Fruit fly (Drosophila melanogaster) whole organism, embryonic: ENCODE results near the gene CG14839.

Source experiments
- Bdp1 ChIP-seq: fragments of 200-800 bp; sonication (Bioruptor generic); optimal IDR thresholded peaks from 3 replicates; lab custom pipeline; 2016; ENCODE audit warnings: missing biosample characterization, missing genetic modification characterization
- Bgb ChIP-seq: fragments of 200-800 bp; sonication (Bioruptor generic); IDR thresholded peaks from 2 replicates; pipeline ENCODE4 v1.3.6; 2022; ENCODE audit warnings: missing biosample characterization, missing genetic modification characterization; ENCODE audit not compliant: partially characterized antibody
- CG1024 ChIP-seq: fragments of 200-800 bp; sonication (Bioruptor generic); IDR thresholded peaks from 2 replicates; pipeline ENCODE4 v1.3.6; 2022; ENCODE audit warnings: missing biosample characterization, missing genetic modification characterization
- CG11695 ChIP-seq: fragments of 200-800 bp; sonication (Bioruptor generic); IDR thresholded peaks from 3 replicates; pipeline ENCODE4 v1.3.6; 2022; ENCODE audit warnings: missing biosample characterization, missing genetic modification characterization
- CG12155 ChIP-seq: fragments of 200-800 bp; sonication (Bioruptor generic); optimal IDR thresholded peaks from 3 replicates; lab custom pipeline; 2016; ENCODE audit warnings: missing biosample characterization, missing genetic modification characterization
- CG13624 ChIP-seq: fragments of 200-800 bp; sonication (Bioruptor generic); optimal IDR thresholded peaks from 2 replicates; lab custom pipeline; 2016; ENCODE audit warnings: missing biosample characterization, missing genetic modification characterization
- CG15601 ChIP-seq: fragments of 200-800 bp; sonication (Bioruptor generic); optimal IDR thresholded peaks from 3 replicates; lab custom pipeline; 2019; ENCODE audit warnings: missing biosample characterization, mild to moderate bottlenecking, missing genetic modification characterization, moderate library complexity
- CG16863 ChIP-seq: fragments of 200-800 bp; sonication (Bioruptor generic); optimal IDR thresholded peaks from 3 replicates; lab custom pipeline; 2016; ENCODE audit warnings: missing biosample characterization, missing genetic modification characterization
- CG2120 ChIP-seq: fragments of 200-800 bp; sonication (Bioruptor generic); optimal IDR thresholded peaks from 3 replicates; lab custom pipeline; 2016; ENCODE audit warnings: missing biosample characterization, missing genetic modification characterization
- CG3065 ChIP-seq: fragments of 200-800 bp; sonication (Bioruptor generic); optimal IDR thresholded peaks from 2 replicates; lab custom pipeline; 2016; ENCODE audit warnings: missing biosample characterization, missing genetic modification characterization
- CG31388 ChIP-seq: fragments of 200-800 bp; sonication (Bioruptor generic); optimal IDR thresholded peaks from 2 replicates; lab custom pipeline; 2016; ENCODE audit warnings: missing biosample characterization, missing genetic modification characterization
- CG34422 ChIP-seq: fragments of 200-800 bp; sonication (Bioruptor generic); IDR thresholded peaks from 3 replicates; pipeline ENCODE4 v1.3.6; 2022; ENCODE audit warnings: missing biosample characterization, missing genetic modification characterization
- CG6854 ChIP-seq: fragments of 200-800 bp; sonication (Bioruptor generic); optimal IDR thresholded peaks from 3 replicates; lab custom pipeline; 2017; ENCODE audit warnings: missing biosample characterization, mild to moderate bottlenecking, missing genetic modification characterization
- CG7928 ChIP-seq: fragments of 200-800 bp; sonication (Bioruptor generic); optimal IDR thresholded peaks from 2 replicates; lab custom pipeline; 2017; ENCODE audit warnings: missing biosample characterization, mild to moderate bottlenecking, missing genetic modification characterization
- CG8281 ChIP-seq: fragments of 200-800 bp; sonication (Bioruptor generic); optimal IDR thresholded peaks from 2 replicates; lab custom pipeline; 2018; ENCODE audit warnings: missing biosample characterization, mild to moderate bottlenecking, missing genetic modification characterization, moderate library complexity
- CG9727 ChIP-seq: fragments of 200-800 bp; sonication (Bioruptor generic); optimal IDR thresholded peaks from 3 replicates; lab custom pipeline; 2017; ENCODE audit warnings: missing biosample characterization, mild to moderate bottlenecking, missing genetic modification characterization
- CG9797 ChIP-seq: fragments of 200-800 bp; sonication (Bioruptor generic); optimal IDR thresholded peaks from 3 replicates; lab custom pipeline; 2018; ENCODE audit warnings: missing biosample characterization, mild to moderate bottlenecking, missing genetic modification characterization
- CG9932 ChIP-seq: fragments of 200-800 bp; sonication (Bioruptor generic); IDR thresholded peaks from 2 replicates; pipeline ENCODE4 v1.3.6; 2022; ENCODE audit warnings: missing biosample characterization, missing genetic modification characterization
- D19B ChIP-seq: fragments of 200-800 bp; sonication (Bioruptor generic); optimal IDR thresholded peaks from 2 replicates; lab custom pipeline; 2017; ENCODE audit warnings: missing biosample characterization, mild to moderate bottlenecking, missing genetic modification characterization
- Dref ChIP-seq: fragments of 200-800 bp; sonication (Bioruptor generic); IDR thresholded peaks from 2 replicates; pipeline ENCODE4 v1.3.6; 2022; ENCODE audit warnings: missing biosample characterization, missing genetic modification characterization
- Elba2 ChIP-seq: fragments of 200-800 bp; sonication (Bioruptor generic); optimal IDR thresholded peaks from 3 replicates; lab custom pipeline; 2016; ENCODE audit warnings: missing biosample characterization, missing genetic modification characterization
- Ets65A ChIP-seq: fragments of 200-800 bp; sonication (Bioruptor generic); peaks from one replicate; lab custom pipeline; 2016; ENCODE audit warnings: missing biosample characterization, missing genetic modification characterization
- GATAe ChIP-seq: fragments of 200-800 bp; sonication (Bioruptor generic); conservative IDR thresholded peaks from 2 replicates; pipeline ENCODE4 v1.3.6; 2022; ENCODE audit warnings: missing biosample characterization, missing genetic modification characterization
- Mad ChIP-seq: fragments of 200-800 bp; sonication (Bioruptor generic); optimal IDR thresholded peaks from 2 replicates; lab custom pipeline; 2016; ENCODE audit warnings: missing biosample characterization, missing genetic modification characterization
- Med ChIP-seq: fragments of 200-800 bp; sonication (Bioruptor generic); peaks from one replicate; lab custom pipeline; 2016; ENCODE audit warnings: missing biosample characterization, missing genetic modification characterization, mild to moderate bottlenecking, inconsistent platforms, moderate library complexity
- NC2α ChIP-seq: fragments of 200-800 bp; sonication (Bioruptor generic); optimal IDR thresholded peaks from 2 replicates; lab custom pipeline; 2016; ENCODE audit warnings: missing biosample characterization, missing genetic modification characterization
- Rfx ChIP-seq: fragments of 200-800 bp; sonication (Bioruptor generic); IDR thresholded peaks from 2 replicates; pipeline ENCODE4 v1.3.6; 2022; ENCODE audit warnings: missing biosample characterization, missing genetic modification characterization
- al ChIP-seq: fragments of 200-800 bp; sonication (Bioruptor generic); IDR thresholded peaks from 2 replicates; pipeline ENCODE4 v1.3.6; 2022; ENCODE audit warnings: missing biosample characterization, missing genetic modification characterization
- ash1 ChIP-seq: fragments of 200-800 bp; sonication (Bioruptor generic); optimal IDR thresholded peaks from 2 replicates; lab custom pipeline; 2018; ENCODE audit warnings: missing biosample characterization, mild to moderate bottlenecking, missing genetic modification characterization
- cg ChIP-seq: fragments of 200-800 bp; sonication (Bioruptor generic); optimal IDR thresholded peaks from 3 replicates; lab custom pipeline; 2019; ENCODE audit warnings: missing biosample characterization, mild to moderate bottlenecking, missing genetic modification characterization, moderate library complexity
- eyg ChIP-seq: fragments of 200-800 bp; sonication (Bioruptor generic); optimal IDR thresholded peaks from 3 replicates; lab custom pipeline; 2016; ENCODE audit warnings: missing biosample characterization, missing genetic modification characterization
- fd102C ChIP-seq: fragments of 200-800 bp; sonication (Bioruptor generic); optimal IDR thresholded peaks from 2 replicates; lab custom pipeline; 2018; ENCODE audit warnings: missing biosample characterization, mild to moderate bottlenecking, missing genetic modification characterization, moderate library complexity
- insv ChIP-seq, 2 experiments: fragments of 200-800 bp; sonication (Bioruptor generic); optimal IDR thresholded peaks; 3 replicates each; lab custom pipeline; 2016 to 2018; ENCODE audit warnings: missing biosample characterization in 2 of 2, missing genetic modification characterization in 2 of 2
- klu ChIP-seq: fragments of 200-800 bp; sonication (Bioruptor generic); IDR thresholded peaks from 2 replicates; pipeline ENCODE4 v1.3.6; 2022; ENCODE audit warnings: missing biosample characterization, missing genetic modification characterization
- lola ChIP-seq, 3 experiments: fragments of >200 bp in 2 of 3; fragments of 200-800 bp in 1 of 3; sonication (Bioruptor generic) in 1 of 3; optimal IDR thresholded peaks; 2 replicates each; lab custom pipeline; 2017 to 2019; ENCODE audit warnings: missing biosample characterization in 3 of 3, missing genetic modification characterization in 3 of 3, mild to moderate bottlenecking in 1 of 3, moderate library complexity in 1 of 3
- maf-S ChIP-seq: fragments of 200-800 bp; sonication (Bioruptor generic); optimal IDR thresholded peaks from 2 replicates; lab custom pipeline; 2016; ENCODE audit warnings: missing biosample characterization, missing genetic modification characterization
- peb ChIP-seq: fragments of 200-800 bp; sonication (Bioruptor generic); IDR thresholded peaks from 2 replicates; pipeline ENCODE4 v1.3.6; 2022; ENCODE audit warnings: missing biosample characterization, missing genetic modification characterization
- schlank ChIP-seq: fragments of 200-800 bp; sonication (Bioruptor generic); optimal IDR thresholded peaks from 2 replicates; lab custom pipeline; 2018; ENCODE audit warnings: missing biosample characterization, mild to moderate bottlenecking, missing genetic modification characterization
- sens-2 ChIP-seq: fragments of 200-800 bp; sonication (Bioruptor generic); IDR thresholded peaks from 2 replicates; pipeline ENCODE4 v1.3.6; 2022; ENCODE audit warnings: missing biosample characterization, missing genetic modification characterization
- slbo ChIP-seq: fragments of 200-800 bp; sonication (Bioruptor generic); IDR thresholded peaks from 2 replicates; pipeline ENCODE4 v1.3.6; 2022; ENCODE audit warnings: missing biosample characterization, missing genetic modification characterization
- tll ChIP-seq, 2 experiments: fragments of 200-800 bp in 1 of 2; fragments of >200 bp in 1 of 2; sonication (Bioruptor generic) in 1 of 2; optimal IDR thresholded peaks; 2 replicates each; lab custom pipeline; 2017 to 2019; ENCODE audit warnings: missing biosample characterization in 2 of 2, missing genetic modification characterization in 2 of 2, mild to moderate bottlenecking in 1 of 2, moderate library complexity in 1 of 2
- unpg ChIP-seq: fragments of 200-800 bp; sonication (Bioruptor generic); optimal IDR thresholded peaks from 3 replicates; lab custom pipeline; 2018; ENCODE audit warnings: missing biosample characterization, mild to moderate bottlenecking, missing genetic modification characterization, moderate library complexity
- wor ChIP-seq: fragments of 200-800 bp; sonication (Bioruptor generic); IDR thresholded peaks from 2 replicates; pipeline ENCODE4 v1.3.6; 2022; ENCODE audit warnings: missing biosample characterization, missing genetic modification characterization

The CG14839 gene

DNA sequence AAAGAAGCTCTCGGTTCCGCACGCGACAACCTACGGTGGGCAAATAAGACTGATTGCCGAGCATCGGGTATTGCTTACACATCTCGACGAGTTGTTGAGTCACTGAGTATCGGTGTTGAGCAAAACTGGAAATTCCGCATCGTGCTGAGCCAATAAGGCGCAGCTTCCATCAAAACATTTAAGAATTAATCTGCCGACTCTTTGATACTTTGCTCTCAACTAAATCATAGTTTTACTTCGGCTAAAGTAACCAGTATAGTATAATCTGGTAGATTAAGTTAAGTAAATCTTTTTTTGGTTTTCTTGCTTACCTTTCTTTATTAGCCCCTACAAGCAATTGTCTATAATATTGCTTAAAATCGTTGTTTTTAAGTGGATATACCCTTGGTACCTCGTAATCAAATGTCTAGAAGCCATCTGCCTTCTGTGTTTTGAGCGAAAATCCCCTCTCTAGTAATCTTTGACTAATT lies 38.0 kb upstream of the CG14839 start, which contains the start of gene Sp212:
Gene Sp212 (minus strand): TSS at position 51 of the 470 bp plus-strand sequence.
- TF ChIP-seq Rfx (GFP tag; lab: Robert Waterston, UW) (peak; percentile 43; the same call in 1 of the 2 replicates), Bdp1 (GFP tag; lab: Kevin White, UChicago) (no peak), fd102C (GFP tag; lab: Kevin White, UChicago) (no peak), CG2120 (GFP tag; lab: Kevin White, UChicago) (peak; percentile 55), CG16863 (GFP tag; lab: Kevin White, UChicago) (no peak), slbo (GFP tag; lab: Robert Waterston, UW) (peak; percentile 32; the same call in 1 of the 2 replicates), CG9932 (peak; percentile 45; the same call in 1 of the 2 replicates), Ets65A (GFP tag; lab: Kevin White, UChicago) (peak; percentile 49), D19B (GFP tag; lab: Kevin White, UChicago) (peak; percentile 94)

DNA sequence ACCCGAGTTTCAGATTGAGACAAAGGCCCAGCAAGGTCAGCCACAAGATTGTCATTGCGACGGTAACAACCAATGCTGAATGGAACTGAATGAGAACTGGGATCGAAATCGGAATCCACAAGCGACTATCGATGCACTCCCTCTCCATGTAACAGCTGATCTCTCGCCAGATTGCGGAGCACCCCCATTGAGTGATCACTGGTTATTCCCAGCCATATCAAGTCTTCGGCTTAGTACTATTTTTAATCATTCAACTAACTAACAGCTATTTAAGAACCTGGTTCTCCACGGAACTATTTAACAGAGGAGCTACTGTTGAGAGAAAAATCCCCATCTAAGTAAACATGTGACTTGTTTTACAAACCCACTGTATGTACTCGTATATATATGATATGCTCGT lies 35.5 kb upstream of the CG14839 start, which contains the start of gene CG9631:
Gene CG9631 (minus strand): TSS at position 101 of the 400 bp plus-strand sequence.
- TF ChIP-seq Ets65A (GFP tag; lab: Kevin White, UChicago) (peak; percentile 6), CG9727 (no peak)
- TF ChIP-seq, all 482 proteins: peak for 1

DNA sequence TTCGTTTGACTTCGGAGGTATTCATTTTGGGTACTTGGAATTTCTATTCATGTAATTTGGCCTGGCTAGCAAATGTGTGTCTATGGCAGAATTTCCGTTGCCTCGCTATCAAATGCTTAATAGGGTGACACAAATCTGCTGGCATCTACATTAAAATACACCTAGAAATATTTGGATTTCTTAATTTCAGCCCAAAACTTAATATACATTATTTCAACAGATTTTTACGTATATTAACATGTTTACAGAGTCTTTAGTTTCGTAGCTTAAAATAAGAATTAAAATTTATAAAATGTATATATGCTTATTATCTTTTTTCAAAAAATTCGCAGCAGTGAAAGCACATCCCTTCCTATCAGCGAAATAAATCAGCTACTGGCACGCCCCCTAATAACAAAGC lies 33.1 kb upstream of the CG14839 start, which contains the start of gene CG9624:
Gene CG9624 (minus strand): TSS at position 101 of the 400 bp plus-strand sequence.
- TF ChIP-seq CG12155 (GFP tag; lab: Kevin White, UChicago) = no peak
- no peak for TF ChIP-seq CG7928 (GFP tag; lab: Kevin White, UChicago)
- no peak for TF ChIP-seq CG9797
- TF ChIP-seq CG1024 (GFP tag; lab: Robert Waterston, UW) = no peak
- TF ChIP-seq CG15601 (tag; lab: Kevin White, UChicago) = no peak
- TF ChIP-seq CG13624 (GFP tag; lab: Kevin White, UChicago) = no peak
- TF ChIP-seq klu = no peak
- no peak for TF ChIP-seq wor (GFP tag; lab: Robert Waterston, UW)
- TF ChIP-seq insv (GFP tag; optimal IDR thresholded peaks at IDR 0.05; lab: Kevin White, UChicago) = no peak
- no peak for TF ChIP-seq unpg (GFP tag; lab: Kevin White, UChicago)
- TF ChIP-seq Med (GFP tag; lab: Kevin White, UChicago) = no peak
- TF ChIP-seq Mad (GFP tag; lab: Kevin White, UChicago) = no peak
- TF ChIP-seq eyg = no peak
- TF ChIP-seq Bgb (GFP tag; lab: Robert Waterston, UW) = no peak
- TF ChIP-seq sens-2 = no peak
- no peak for TF ChIP-seq NC2α (GFP tag; lab: Kevin White, UChicago)
- TF ChIP-seq CG6854 (GFP tag; lab: Kevin White, UChicago) = no peak
- no peak for TF ChIP-seq lola (GFP tag; optimal IDR thresholded peaks at IDR 0.05; lab: Kevin White, UChicago)
- TF ChIP-seq Elba2 (GFP tag; lab: Kevin White, UChicago) = no peak
- TF ChIP-seq ash1 (GFP tag; lab: Kevin White, UChicago) = no peak

DNA sequence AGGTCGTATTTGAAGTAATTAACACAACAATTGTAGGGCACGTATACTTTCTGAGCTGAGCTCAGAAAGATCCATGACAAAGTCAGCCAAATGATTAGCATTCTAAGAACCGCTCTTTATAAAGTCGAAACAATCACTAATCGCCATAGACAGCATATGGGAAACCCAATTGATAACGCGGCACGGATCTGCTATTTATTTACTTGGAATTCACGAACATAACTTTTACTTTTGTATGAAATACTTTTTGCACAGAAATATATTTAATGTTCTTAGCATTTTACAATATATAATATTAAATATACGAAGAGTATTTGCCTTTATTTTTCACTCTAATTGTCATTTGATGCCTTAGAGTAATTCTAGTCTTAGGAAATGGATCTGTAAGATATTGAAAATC lies 17.6 kb upstream of the CG14839 start, which contains the start of gene CG43291:
Gene CG43291 (minus strand): TSS at position 101 of the 400 bp plus-strand sequence.
- TF ChIP-seq lola (GFP tag; optimal IDR thresholded peaks at IDR 0.05; lab: Kevin White, UChicago) (no peak), tll (GFP tag; optimal IDR thresholded peaks at IDR 0.05; lab: Kevin White, UChicago) (no peak), Dref (GFP tag; lab: Robert Waterston, UW) (no peak), al (no peak), NC2α (GFP tag; lab: Kevin White, UChicago) (no peak), CG11695 (no peak), peb (GFP tag; lab: Robert Waterston, UW) (no peak), maf-S (no peak), cg (GFP tag; lab: Kevin White, UChicago) (no peak), CG31388 (GFP tag; lab: Kevin White, UChicago) (no peak), CG8281 (tag; lab: Kevin White, UChicago) (no peak), CG3065 (GFP tag; lab: Kevin White, UChicago) (no peak), CG34422 (GFP tag; lab: Robert Waterston, UW) (no peak), GATAe (GFP tag; lab: Robert Waterston, UW) (no peak), schlank (tag; lab: Kevin White, UChicago) (no peak)
- TF ChIP-seq, all 482 proteins: peak for 0
